Worm (Caenorhabditis elegans) whole organism, late embryonic: Measurements from ENCODE around the gene fbxc-20.

Source experiments
- K09A11.1 ChIP-seq: sonication (generic microtip); optimal IDR thresholded peaks from 2 replicates; lab custom pipeline; 2017; ENCODE audit warnings: antibody characterized with exemption, mild to moderate bottlenecking, missing genetic modification characterization, missing compliant biosample characterization; ENCODE audit not compliant: insufficient read depth
- T23F11.4 ChIP-seq: fragments of 200-800 bp; sonication (Bioruptor generic); optimal IDR thresholded peaks from 2 replicates; lab custom pipeline; 2018; ENCODE audit warnings: mild to moderate bottlenecking, missing genetic modification characterization, missing compliant biosample characterization
- Y22D7AL.16 ChIP-seq: sonication (generic microtip); optimal IDR thresholded peaks from 2 replicates; lab custom pipeline; 2016; ENCODE audit warnings: missing genetic modification characterization, missing compliant biosample characterization
- ama-1 ChIP-seq: fragments of 150-350 bp; optimal IDR thresholded peaks from 2 replicates; lab custom pipeline; 2014
- ceh-30 ChIP-seq: fragments of 150-350 bp; optimal IDR thresholded peaks from 2 replicates; lab custom pipeline; 2014; ENCODE audit warnings: missing biosample characterization, missing genetic modification characterization
- ceh-31 ChIP-seq: sonication (generic microtip); optimal IDR thresholded peaks from 2 replicates; lab custom pipeline; 2016; ENCODE audit warnings: missing genetic modification characterization, missing compliant biosample characterization
- dve-1 ChIP-seq: sonication (generic microtip); optimal IDR thresholded peaks from 2 replicates; lab custom pipeline; 2017; ENCODE audit warnings: antibody characterized with exemption, mild to moderate bottlenecking, missing genetic modification characterization, missing compliant biosample characterization
- hlh-6 ChIP-seq: sonication (generic microtip); optimal IDR thresholded peaks from 2 replicates; lab custom pipeline; 2016; ENCODE audit warnings: missing genotype, missing genetic modification characterization, missing compliant biosample characterization
- nhr-11 ChIP-seq: fragments of 150-350 bp; optimal IDR thresholded peaks from 2 replicates; lab custom pipeline; 2014; ENCODE audit warnings: missing biosample characterization, missing genetic modification characterization
- npax-4 ChIP-seq: sonication (generic microtip); optimal IDR thresholded peaks from 2 replicates; lab custom pipeline; 2016; ENCODE audit warnings: missing genetic modification characterization, missing compliant biosample characterization
- pag-3 ChIP-seq: sonication (generic microtip); optimal IDR thresholded peaks from 2 replicates; lab custom pipeline; 2016; ENCODE audit warnings: missing compliant biosample characterization, missing genetic modification characterization, borderline replicate concordance
- pqm-1 ChIP-seq: sonication (generic microtip); optimal IDR thresholded peaks from 2 replicates; lab custom pipeline; 2016; ENCODE audit warnings: missing genetic modification characterization, missing compliant biosample characterization
- rnt-1 ChIP-seq: sonication (generic microtip); optimal IDR thresholded peaks from 2 replicates; lab custom pipeline; 2016; ENCODE audit warnings: missing genetic modification characterization, missing compliant biosample characterization

ce11 chrII:2395864-2396263 lies 23.1 kb upstream of the fbxc-20 start, which contains the start of gene F16G10.13:
- TF ChIP-seq Y22D7AL.16 (tag; lab: Kevin White, UChicago) (no peak), nhr-11 (tag; lab: Kevin White, UChicago) (no peak), rnt-1 (no peak), ceh-31 (tag; lab: Kevin White, UChicago) (no peak), pqm-1 (no peak), ama-1 (lab: Kevin White, UChicago) (no peak), T23F11.4 (GFP tag; lab: Kevin White, UChicago) (no peak), dve-1 (tag; lab: Kevin White, UChicago) (no peak), hlh-6 (tag; lab: Kevin White, UChicago) (no peak), ceh-30 (tag; lab: Kevin White, UChicago) (no peak), npax-4 (tag; lab: Kevin White, UChicago) (no peak), K09A11.1 (tag; lab: Kevin White, UChicago) (no peak), pag-3 (tag; lab: Kevin White, UChicago) (no peak)
